Comparison of ENCODE assay signal across 1 fruit fly cellular context in genomic region chr3L:7633619-7634018, dm6.
TF ChIP-seq lines count a peak whose summit lies in the region.

No protein-coding gene starts in this region.

TF ChIP-seq in whole organism, embryonic, 481 proteins besides CTCF, POLR2A, EP300 and RAD21 (continued from another document):
- TF ChIP-seq E2f1 (GFP tag; IDR thresholded peaks at IDR 0.05; lab: Robert Waterston, UW) (no peak), HmgZ (tag; optimal IDR thresholded peaks at IDR 0.05; lab: Kevin White, UChicago) (no peak), kay (GFP tag; optimal IDR thresholded peaks at IDR 0.05; lab: Kevin White, UChicago) (no peak), CrebB (tag; optimal IDR thresholded peaks at IDR 0.05; lab: Kevin White, UChicago) (no peak), CG11695 (GFP tag; IDR thresholded peaks at IDR 0.05; lab: Robert Waterston, UW) (no peak), Dip3 (GFP tag; optimal IDR thresholded peaks at IDR 0.05; lab: Kevin White, UChicago) (no peak), yki (optimal IDR thresholded peaks at IDR 0.05; lab: Kevin White, UChicago) (no peak), CG4328 (GFP tag; optimal IDR thresholded peaks at IDR 0.05; lab: Kevin White, UChicago) (no peak), Ada2b (GFP tag; IDR thresholded peaks at IDR 0.05; lab: Robert Waterston, UW) (peak; percentile 32; the same call in 1 of the 2 replicates), CG32772 (GFP tag; IDR thresholded peaks at IDR 0.05; lab: Robert Waterston, UW) (no peak), tgo (GFP tag; IDR thresholded peaks at IDR 0.05; lab: Robert Waterston, UW) (no peak), Med (GFP tag; lab: Kevin White, UChicago) (peak; percentile 7), GATAe (GFP tag; conservative IDR thresholded peaks at IDR 0.05; lab: Robert Waterston, UW) (no peak), CG7963 (GFP tag; IDR thresholded peaks at IDR 0.05; lab: Robert Waterston, UW; ENCODE audit: partially characterized antibody) (no peak), D19A (tag; optimal IDR thresholded peaks at IDR 0.05; lab: Kevin White, UChicago) (no peak), CG3163 (GFP tag; optimal IDR thresholded peaks at IDR 0.05; lab: Kevin White, UChicago) (no peak), CG4854 (GFP tag; optimal IDR thresholded peaks at IDR 0.05; lab: Kevin White, UChicago) (no peak), Taf1 (GFP tag; IDR thresholded peaks at IDR 0.05; lab: Robert Waterston, UW) (no peak), chif (GFP tag; optimal IDR thresholded peaks at IDR 0.05; lab: Kevin White, UChicago) (no peak), onecut (GFP tag; IDR thresholded peaks at IDR 0.05; lab: Robert Waterston, UW) (peak; percentile 12; the same call in 1 of the 2 replicates), pnt (GFP tag; optimal IDR thresholded peaks at IDR 0.05; lab: Kevin White, UChicago) (no peak), CG33213 (GFP tag; optimal IDR thresholded peaks at IDR 0.05; lab: Kevin White, UChicago) (no peak), stc (GFP tag; IDR thresholded peaks at IDR 0.05; lab: Robert Waterston, UW) (no peak), CG8944 (GFP tag; optimal IDR thresholded peaks at IDR 0.05; lab: Kevin White, UChicago) (no peak)
TF ChIP-seq in whole organism, embryonic: peak in this region for 8.
